Fruit fly (Drosophila melanogaster): ENCODE results near the gene skd.
A peak's percentile ranks its signal among the peaks of the same experiment; 100 is the strongest.

Gene skd

DNA sequence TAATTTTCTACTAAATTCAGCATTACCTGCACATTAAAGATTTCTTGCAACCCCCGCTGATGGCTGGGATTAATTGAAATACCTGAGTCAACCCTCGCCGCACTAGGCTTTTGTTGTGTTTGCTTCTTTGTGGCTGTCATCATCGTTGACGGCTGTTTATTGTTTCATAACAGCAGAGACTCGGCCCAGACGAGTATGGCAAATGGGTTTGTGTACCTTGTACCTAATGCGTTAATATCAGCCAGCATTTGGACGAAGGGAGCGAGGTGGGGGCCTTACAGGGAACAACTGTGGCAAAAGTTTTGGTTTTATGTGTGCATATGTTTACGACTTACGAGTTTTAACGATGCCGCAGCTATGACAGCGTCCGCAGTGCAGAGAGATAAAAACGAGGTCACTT is 28.6 kb upstream of the skd start (continued):
- TF ChIP-seq gcm2 (GFP tag; optimal IDR thresholded peaks at IDR 0.05) (no peak), sug (tag; optimal IDR thresholded peaks at IDR 0.05) (peak; percentile 4), Hey (tag; optimal IDR thresholded peaks at IDR 0.05) (peak; percentile 18), CHES-1-like (GFP tag; optimal IDR thresholded peaks at IDR 0.05) (no peak), slou (GFP tag; optimal IDR thresholded peaks at IDR 0.05) (no peak), CG4820 (GFP tag; optimal IDR thresholded peaks at IDR 0.05) (no peak), CG12769 (tag; optimal IDR thresholded peaks at IDR 0.05) (peak; percentile 76), gro (GFP tag; optimal IDR thresholded peaks at IDR 0.05) (peak; percentile 10), CG12744 (GFP tag; optimal IDR thresholded peaks at IDR 0.05) (no peak), CG10565 (GFP tag; optimal IDR thresholded peaks at IDR 0.05) (no peak), wor (GFP tag; IDR thresholded peaks at IDR 0.05) (no peak), ranshi (GFP tag; IDR thresholded peaks at IDR 0.05) (no peak), pum (GFP tag; optimal IDR thresholded peaks at IDR 0.05) (no peak), danr (GFP tag; IDR thresholded peaks at IDR 0.05) (no peak), chinmo (GFP tag; IDR thresholded peaks at IDR 0.05; ENCODE audit: partially characterized antibody) (peak; percentile 93), org-1 (GFP tag; optimal IDR thresholded peaks at IDR 0.05) (no peak), abd-A (tag; optimal IDR thresholded peaks at IDR 0.05) (peak; percentile 80), Bdp1 (GFP tag; optimal IDR thresholded peaks at IDR 0.05) (no peak), toy (GFP tag; IDR thresholded peaks at IDR 0.05) (0 out of 2 replicates have a peak, but pooled peaks have one; percentile 7), Neu2 (GFP tag; optimal IDR thresholded peaks at IDR 0.05; ENCODE audit: borderline replicate concordance) (no peak), HLHmδ (GFP tag; optimal IDR thresholded peaks at IDR 0.05) (no peak), Atf6 (GFP tag; IDR thresholded peaks at IDR 0.05) (no peak), tap (tag; optimal IDR thresholded peaks at IDR 0.05) (no peak), Elba2 (GFP tag; optimal IDR thresholded peaks at IDR 0.05) (no peak), pita (GFP tag; optimal IDR thresholded peaks at IDR 0.05) (no peak), crc (GFP tag; optimal IDR thresholded peaks at IDR 0.05) (no peak), GATAe (GFP tag; conservative IDR thresholded peaks at IDR 0.05) (no peak), CG17612 (GFP tag; IDR thresholded peaks at IDR 0.05) (no peak), pros (GFP tag; optimal IDR thresholded peaks at IDR 0.05) (peak; percentile 27), pzg (GFP tag; optimal IDR thresholded peaks at IDR 0.05) (no peak), onecut (GFP tag; IDR thresholded peaks at IDR 0.05) (no peak), Xrp1 (GFP tag; IDR thresholded peaks at IDR 0.05) (no peak), Abd-B (GFP tag; optimal IDR thresholded peaks at IDR 0.05) (peak; percentile 62), HLH3B (GFP tag; IDR thresholded peaks at IDR 0.05) (no peak), Dfd (GFP tag; optimal IDR thresholded peaks at IDR 0.05) (no peak), kni (GFP tag; optimal IDR thresholded peaks at IDR 0.05) (peak; percentile 30), fd3F (GFP tag; optimal IDR thresholded peaks at IDR 0.05) (no peak), salm (tag; optimal IDR thresholded peaks at IDR 0.05) (peak; percentile 7), Fer1 (GFP tag; optimal IDR thresholded peaks at IDR 0.05) (peak; percentile 13), usp (GFP tag; optimal IDR thresholded peaks at IDR 0.05) (no peak), ham (GFP tag; IDR thresholded peaks at IDR 0.05) (no peak), rib (GFP tag; IDR thresholded peaks at IDR 0.05) (no peak), ttk (GFP tag; IDR thresholded peaks at IDR 0.05) (no peak), dmrt99B (tag; optimal IDR thresholded peaks at IDR 0.05) (peak; percentile 25), Xbp1 (GFP tag; optimal IDR thresholded peaks at IDR 0.05) (no peak), ci (GFP tag; IDR thresholded peaks at IDR 0.05) (0 out of 3 replicates have a peak, but pooled peaks have one; percentile 42), CG32772 (GFP tag; IDR thresholded peaks at IDR 0.05) (no peak), CG15514 (GFP tag; optimal IDR thresholded peaks at IDR 0.05) (peak; percentile 24), dati (GFP tag; IDR thresholded peaks at IDR 0.05) (no peak), CG4282 (GFP tag; optimal IDR thresholded peaks at IDR 0.05) (no peak), Lpt (GFP tag; optimal IDR thresholded peaks at IDR 0.05) (no peak), gsb-n (tag; optimal IDR thresholded peaks at IDR 0.05) (peak; percentile 1), CG8944 (GFP tag; optimal IDR thresholded peaks at IDR 0.05) (no peak)
